Worm (Caenorhabditis elegans) whole organism, mixed stage, embryonic: ENCODE measurements around the gene C27B7.6.

ENCODE experiments used
- bed-3 ChIP-seq: fragments of 200-800 bp; sonication (Bioruptor generic); optimal IDR thresholded peaks from 3 replicates; lab custom pipeline; 2018; ENCODE audit warnings: mild to moderate bottlenecking, missing genetic modification characterization, moderate library complexity, missing compliant biosample characterization
- ceh-39 ChIP-seq: fragments of 150-350 bp; optimal IDR thresholded peaks from 2 replicates; lab custom pipeline; 2014; ENCODE audit warnings: missing biosample characterization, missing genetic modification characterization
- ces-1 ChIP-seq: fragments of 150-350 bp; optimal IDR thresholded peaks from 2 replicates; lab custom pipeline; 2014; ENCODE audit warnings: missing biosample characterization, missing genetic modification reagents, missing genetic modification characterization
- elt-3 ChIP-seq: fragments of 150-350 bp; optimal IDR thresholded peaks from 2 replicates; lab custom pipeline; 2014; ENCODE audit warnings: missing biosample characterization, missing genetic modification characterization
- nhr-237 ChIP-seq: fragments of 150-350 bp; optimal IDR thresholded peaks from 2 replicates; lab custom pipeline; 2014; ENCODE audit warnings: missing biosample characterization, missing genetic modification characterization
- nhr-28 ChIP-seq: fragments of 150-350 bp; optimal IDR thresholded peaks from 2 replicates; lab custom pipeline; 2014; ENCODE audit warnings: missing biosample characterization, missing genetic modification characterization
- snpc-4 ChIP-seq: fragments of 150-350 bp; optimal IDR thresholded peaks from 2 replicates; lab custom pipeline; 2014; ENCODE audit warnings: missing biosample characterization, missing genetic modification characterization
- sptf-1 ChIP-seq: sonication (generic microtip); optimal IDR thresholded peaks from 2 replicates; lab custom pipeline; 2017; ENCODE audit warnings: mild to moderate bottlenecking, missing genetic modification characterization, moderate library complexity, missing compliant biosample characterization
- tbx-8 ChIP-seq: fragments of 200-800 bp; sonication (Bioruptor generic); optimal IDR thresholded peaks from 2 replicates; lab custom pipeline; 2018; ENCODE audit warnings: mild to moderate bottlenecking, missing genetic modification characterization, moderate library complexity, missing compliant biosample characterization
- ztf-11 ChIP-seq: fragments of 150-350 bp; optimal IDR thresholded peaks from 2 replicates; lab custom pipeline; 2014; ENCODE audit warnings: missing biosample characterization, missing genetic modification characterization

ce11 chrIV:8920284-8920806 lies 14.2 kb upstream of the C27B7.6 start:
- TF ChIP-seq ces-1 (GFP tag; lab: Kevin White, UChicago) (peak; percentile 74), nhr-237 (tag; lab: Kevin White, UChicago) (no peak), elt-3 (tag; lab: Kevin White, UChicago) (no peak), bed-3 (GFP tag; lab: Kevin White, UChicago) (no peak), ztf-11 (tag; lab: Kevin White, UChicago) (no peak), nhr-28 (tag; lab: Kevin White, UChicago) (no peak), snpc-4 (no peak), ceh-39 (tag; lab: Kevin White, UChicago) (no peak), sptf-1 (tag; lab: Kevin White, UChicago) (no peak), tbx-8 (no peak)
